Worm (Caenorhabditis elegans) whole organism, L4/young adult: Measurements from ENCODE around the gene C04H4.1.

Experiments
- dao-5 ChIP-seq: sonication (generic microtip); optimal IDR thresholded peaks from 2 replicates; lab custom pipeline; 2016; ENCODE audit warnings: missing genotype, missing genetic modification characterization, moderate library complexity, missing compliant biosample characterization
- him-1 ChIP-seq: sonication (generic microtip); optimal IDR thresholded peaks from 2 replicates; lab custom pipeline; 2016; ENCODE audit warnings: missing genotype, missing genetic modification reagents, missing genetic modification characterization, missing compliant biosample characterization

- TF ChIP-seq dao-5, result no peak
- no peak for TF ChIP-seq him-1
Observed at ce11 chrII:7981084-7981483, 22.4 kb downstream of the C04H4.1 start.
